Fruit fly (Drosophila melanogaster): ENCODE results near the gene Csp.

Csp gene

DNA sequence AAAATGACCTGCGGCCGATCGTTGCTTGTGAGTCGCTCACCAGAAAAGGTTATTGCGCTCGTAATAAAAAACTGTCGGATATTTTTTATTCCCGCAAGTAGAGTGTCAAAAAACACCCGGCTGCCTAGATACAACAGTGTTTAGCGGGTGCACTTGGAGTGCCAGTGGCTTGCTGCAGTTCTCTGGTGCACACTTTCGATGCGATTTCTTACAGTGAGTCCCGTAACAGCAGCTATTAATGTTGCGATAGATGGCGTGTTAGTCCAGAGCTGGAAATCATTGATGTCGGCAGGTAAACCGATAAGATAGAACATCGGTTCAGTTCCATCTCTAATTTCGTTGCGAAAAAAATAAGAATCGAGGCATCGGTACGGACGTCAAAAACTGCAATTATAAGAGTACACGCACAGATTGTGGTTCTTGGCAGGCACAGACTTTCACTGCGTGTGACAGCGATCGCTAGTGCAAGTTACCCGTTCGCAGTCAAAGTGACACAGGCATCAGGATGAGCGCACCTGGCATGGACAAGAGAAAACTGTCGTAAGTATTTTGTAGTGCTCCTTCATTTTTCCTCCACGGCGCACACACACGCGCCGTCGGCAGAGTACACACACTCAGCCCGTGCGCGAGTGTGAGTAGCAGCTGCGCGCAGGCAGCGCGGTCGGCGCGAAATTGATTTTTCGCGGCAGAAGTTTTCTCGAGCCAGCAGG lies at the start of gene Csp:
Gene Csp, plus strand, starts transcription at position 135 of the 710 bp plus-strand sequence.
- TF ChIP-seq CG7101 (tag; optimal IDR thresholded peaks at IDR 0.05) (peak; percentile 38), CG14711 (tag; optimal IDR thresholded peaks at IDR 0.05) (peak; percentile 35), CG1620 (GFP tag; optimal IDR thresholded peaks at IDR 0.05) (peak; percentile 45), CG12768 (GFP tag; optimal IDR thresholded peaks at IDR 0.05) (peak; percentile 56), CG5204 (GFP tag; optimal IDR thresholded peaks at IDR 0.05) (peak; percentile 59), toe (GFP tag; optimal IDR thresholded peaks at IDR 0.05) (peak; percentile 78), cic (GFP tag; optimal IDR thresholded peaks at IDR 0.05) (peak; percentile 35), Clk (GFP tag; optimal IDR thresholded peaks at IDR 0.05) (peak; percentile 47), tj (GFP tag; optimal IDR thresholded peaks at IDR 0.05) (no peak), ovo (GFP tag; optimal IDR thresholded peaks at IDR 0.05) (peak; percentile 18), Hr96 (GFP tag; optimal IDR thresholded peaks at IDR 0.05) (peak; percentile 67), CG33017 (tag; optimal IDR thresholded peaks at IDR 0.05) (no peak), cnc (optimal IDR thresholded peaks at IDR 0.05) (no peak), CG11617 (GFP tag; optimal IDR thresholded peaks at IDR 0.05) (peak; percentile 18), Mnt (GFP tag; optimal IDR thresholded peaks at IDR 0.05) (peak; percentile 61), Crg-1 (GFP tag; optimal IDR thresholded peaks at IDR 0.05) (peak; percentile 5), kay (GFP tag; ENCODE audit: borderline replicate concordance) (no peak), pad (GFP tag; optimal IDR thresholded peaks at IDR 0.05) (peak; percentile 23), CG7045 (GFP tag; optimal IDR thresholded peaks at IDR 0.05) (peak; percentile 35), bab1 (GFP tag; optimal IDR thresholded peaks at IDR 0.05) (peak; percentile 47)

dm6 chr3L:22223071-22223470 lies 44.1 kb upstream of the Csp start:
- TF ChIP-seq cnc (optimal IDR thresholded peaks at IDR 0.05) (no peak), tj (GFP tag; optimal IDR thresholded peaks at IDR 0.05) (no peak), CG14711 (tag; optimal IDR thresholded peaks at IDR 0.05) (no peak), bab1 (GFP tag; optimal IDR thresholded peaks at IDR 0.05) (no peak), CG5204 (GFP tag; optimal IDR thresholded peaks at IDR 0.05) (no peak), Hr96 (GFP tag; optimal IDR thresholded peaks at IDR 0.05) (no peak), CG1620 (GFP tag; optimal IDR thresholded peaks at IDR 0.05) (no peak), Clk (GFP tag; optimal IDR thresholded peaks at IDR 0.05) (no peak), CG12768 (GFP tag; optimal IDR thresholded peaks at IDR 0.05) (no peak), CG7045 (GFP tag; optimal IDR thresholded peaks at IDR 0.05) (no peak), cic (GFP tag; optimal IDR thresholded peaks at IDR 0.05) (no peak), ovo (GFP tag; optimal IDR thresholded peaks at IDR 0.05) (no peak), Crg-1 (GFP tag; optimal IDR thresholded peaks at IDR 0.05) (no peak), CG11617 (GFP tag; optimal IDR thresholded peaks at IDR 0.05) (no peak), toe (GFP tag; optimal IDR thresholded peaks at IDR 0.05) (no peak)

DNA sequence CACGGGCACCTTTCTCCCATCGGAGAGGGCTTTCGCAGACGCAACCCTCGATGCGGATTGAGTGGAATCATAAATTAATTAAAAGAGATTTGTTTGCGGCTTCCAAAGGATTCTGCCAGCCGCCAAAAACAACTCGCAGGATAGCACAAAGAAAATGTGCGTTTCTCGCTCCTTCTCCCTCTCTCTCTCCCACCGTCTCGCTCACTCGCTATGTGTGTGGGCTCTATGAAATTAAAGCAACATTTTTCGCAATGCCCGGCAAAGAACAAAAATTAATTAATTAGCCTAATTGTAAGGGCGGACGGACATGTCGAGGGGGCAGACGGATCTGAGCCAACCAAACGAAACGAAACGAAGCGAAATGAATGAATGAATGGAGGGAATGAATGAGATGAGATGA lies 29.5 kb upstream of the Csp start:
- TF ChIP-seq bab1 (GFP tag; optimal IDR thresholded peaks at IDR 0.05): no peak
- TF ChIP-seq Hr96 (GFP tag; optimal IDR thresholded peaks at IDR 0.05): no peak
- TF ChIP-seq cnc (optimal IDR thresholded peaks at IDR 0.05): no peak
- no peak for TF ChIP-seq CG11617 (GFP tag; optimal IDR thresholded peaks at IDR 0.05)
- no peak for TF ChIP-seq CG14711 (tag; optimal IDR thresholded peaks at IDR 0.05)
- no peak for TF ChIP-seq CG1620 (GFP tag; optimal IDR thresholded peaks at IDR 0.05)
- no peak for TF ChIP-seq Crg-1 (GFP tag; optimal IDR thresholded peaks at IDR 0.05)
- TF ChIP-seq Mnt (GFP tag; optimal IDR thresholded peaks at IDR 0.05): no peak
- TF ChIP-seq pad (GFP tag; optimal IDR thresholded peaks at IDR 0.05): no peak
- TF ChIP-seq CG12768 (GFP tag; optimal IDR thresholded peaks at IDR 0.05): no peak
- no peak for TF ChIP-seq toe (GFP tag; optimal IDR thresholded peaks at IDR 0.05)
- TF ChIP-seq CG33017 (tag; optimal IDR thresholded peaks at IDR 0.05): no peak

- no peak for TF ChIP-seq cic (GFP tag; optimal IDR thresholded peaks at IDR 0.05)
- no peak for TF ChIP-seq Clk (GFP tag; optimal IDR thresholded peaks at IDR 0.05)
- TF ChIP-seq toe (GFP tag; optimal IDR thresholded peaks at IDR 0.05): no peak
- TF ChIP-seq CG7045 (GFP tag; optimal IDR thresholded peaks at IDR 0.05): no peak
- no peak for TF ChIP-seq CG1620 (GFP tag; optimal IDR thresholded peaks at IDR 0.05)
- no peak for TF ChIP-seq cnc (optimal IDR thresholded peaks at IDR 0.05)
- no peak for TF ChIP-seq CG12768 (GFP tag; optimal IDR thresholded peaks at IDR 0.05)
- no peak for TF ChIP-seq pad (GFP tag; optimal IDR thresholded peaks at IDR 0.05)
These were observed 24.9 kb upstream of the Csp start for dm6 chr3L:22242241-22242640.

DNA sequence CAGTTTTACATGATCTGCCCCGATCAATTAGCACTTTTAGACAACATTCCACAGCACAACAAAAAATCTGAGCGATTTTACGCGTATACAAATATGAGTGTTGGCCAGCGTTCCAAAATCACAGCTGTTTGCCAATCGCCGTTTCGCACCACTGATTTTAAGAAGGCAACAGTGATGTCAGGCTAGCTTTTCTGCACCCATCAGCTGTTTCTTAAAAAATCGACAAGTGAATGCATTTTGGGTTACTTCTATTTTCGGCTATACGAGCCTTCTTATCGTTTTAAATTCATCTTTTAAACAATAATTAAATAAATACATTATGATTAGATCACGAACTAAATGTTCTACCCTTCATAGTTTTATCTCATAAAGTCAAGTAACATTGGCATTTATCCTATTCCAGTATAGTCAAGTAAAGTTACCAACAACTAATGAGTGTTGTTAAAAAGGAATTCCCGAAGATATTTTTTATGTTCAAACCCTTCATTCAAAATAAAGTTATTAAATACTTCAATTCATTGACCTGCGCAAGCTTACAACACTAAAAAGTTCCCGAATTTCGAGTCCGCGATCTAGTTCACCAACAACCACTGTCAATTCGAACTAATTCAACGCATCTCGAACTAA lies 4.3 kb upstream of the Csp start, which contains the start of the genes Rich and Ddx1:
Gene Rich, minus strand, starts transcription at position 125 of the 627 bp plus-strand sequence.
Gene Ddx1, plus strand, starts transcription at position 573 of the 627 bp plus-strand sequence.
- TF ChIP-seq CG7045 (GFP tag; optimal IDR thresholded peaks at IDR 0.05) (peak; percentile 57), CG5204 (GFP tag; optimal IDR thresholded peaks at IDR 0.05) (peak; percentile 64), pad (GFP tag; optimal IDR thresholded peaks at IDR 0.05) (peak; percentile 72), CG33017 (tag; optimal IDR thresholded peaks at IDR 0.05) (no peak), CG1620 (GFP tag; optimal IDR thresholded peaks at IDR 0.05) (peak; percentile 68), toe (GFP tag; optimal IDR thresholded peaks at IDR 0.05) (peak; percentile 66), CG11617 (GFP tag; optimal IDR thresholded peaks at IDR 0.05) (peak; percentile 16), CG14711 (tag; optimal IDR thresholded peaks at IDR 0.05) (peak; percentile 29), cnc (optimal IDR thresholded peaks at IDR 0.05) (no peak), kay (GFP tag; ENCODE audit: borderline replicate concordance) (no peak), tj (GFP tag; optimal IDR thresholded peaks at IDR 0.05) (peak; percentile 70), Clk (GFP tag; optimal IDR thresholded peaks at IDR 0.05) (no peak), Hr96 (GFP tag; optimal IDR thresholded peaks at IDR 0.05) (peak; percentile 52), Crg-1 (GFP tag; optimal IDR thresholded peaks at IDR 0.05) (peak; percentile 76), CG12768 (GFP tag; optimal IDR thresholded peaks at IDR 0.05) (peak; percentile 35), CG7101 (tag; optimal IDR thresholded peaks at IDR 0.05) (peak; percentile 62), Mnt (GFP tag; optimal IDR thresholded peaks at IDR 0.05) (peak; percentile 34), bab1 (GFP tag; optimal IDR thresholded peaks at IDR 0.05) (peak; percentile 35), ovo (GFP tag; optimal IDR thresholded peaks at IDR 0.05) (peak; percentile 60), cic (GFP tag; optimal IDR thresholded peaks at IDR 0.05) (no peak)

All from whole organism, adult.